Fruit fly (Drosophila melanogaster) whole organism, adult: Measurements from ENCODE around the gene Nckx30C.

Experiments
- CG11617 ChIP-seq: fragments of 200-800 bp; sonication (Bioruptor generic); optimal IDR thresholded peaks from 2 replicates; lab custom pipeline; 2017; ENCODE audit warnings: mild to moderate bottlenecking, missing biosample characterization, missing genetic modification reagents, missing genetic modification characterization
- CG14711 ChIP-seq: fragments of 200-800 bp; sonication (Bioruptor generic); optimal IDR thresholded peaks from 2 replicates; lab custom pipeline; 2018; ENCODE audit warnings: missing biosample characterization, mild to moderate bottlenecking, missing genetic modification characterization, moderate library complexity
- CG33017 ChIP-seq: fragments of 200-800 bp; sonication (Bioruptor generic); optimal IDR thresholded peaks from 2 replicates; lab custom pipeline; 2018; ENCODE audit warnings: missing biosample characterization, mild to moderate bottlenecking, missing genetic modification characterization, moderate library complexity
- CG7101 ChIP-seq: fragments of 200-800 bp; sonication (Bioruptor generic); optimal IDR thresholded peaks from 2 replicates; lab custom pipeline; 2018; ENCODE audit warnings: missing biosample characterization, mild to moderate bottlenecking, missing genetic modification characterization, moderate library complexity
- Clk ChIP-seq: fragments of 200-800 bp; sonication (Bioruptor generic); optimal IDR thresholded peaks from 2 replicates; lab custom pipeline; 2017; ENCODE audit warnings: missing biosample characterization, missing genetic modification characterization
- Crg-1 ChIP-seq: fragments of 200-800 bp; sonication (Bioruptor generic); optimal IDR thresholded peaks from 2 replicates; lab custom pipeline; 2016; ENCODE audit warnings: missing biosample characterization, missing genetic modification characterization
- Mnt ChIP-seq: fragments of 200-800 bp; sonication (Bioruptor generic); optimal IDR thresholded peaks from 2 replicates; lab custom pipeline; 2016; ENCODE audit warnings: missing biosample characterization, mild to moderate bottlenecking, missing genetic modification characterization
- cic ChIP-seq: fragments of 200-800 bp; sonication (Bioruptor generic); optimal IDR thresholded peaks from 2 replicates; lab custom pipeline; 2017; ENCODE audit warnings: missing biosample characterization, mild to moderate bottlenecking, missing genetic modification characterization, moderate library complexity
- cnc ChIP-seq, 2 experiments: fragments of >200 bp; optimal IDR thresholded peaks; 2 replicates each; lab custom pipeline; 2017
- kay ChIP-seq: fragments of 200-800 bp; sonication (Bioruptor generic); peaks from one replicate; lab custom pipeline; 2016; ENCODE audit warnings: missing biosample characterization, missing genetic modification characterization, borderline replicate concordance
- tj ChIP-seq: fragments of 200-800 bp; sonication (Bioruptor generic); optimal IDR thresholded peaks from 3 replicates; lab custom pipeline; 2017; ENCODE audit warnings: missing biosample characterization, mild to moderate bottlenecking, missing genetic modification characterization, moderate library complexity
- toe ChIP-seq: fragments of 200-800 bp; sonication (Bioruptor generic); optimal IDR thresholded peaks from 2 replicates; lab custom pipeline; 2016; ENCODE audit warnings: missing biosample characterization, missing genetic modification characterization

- TF ChIP-seq toe (GFP tag; lab: Kevin White, UChicago) (no peak), CG33017 (tag; lab: Kevin White, UChicago) (no peak), tj (GFP tag; lab: Kevin White, UChicago) (no peak), Clk (GFP tag; lab: Kevin White, UChicago) (no peak), CG11617 (no peak), cnc (optimal IDR thresholded peaks at IDR 0.05; lab: Kevin White, UChicago) (no peak), Mnt (GFP tag; lab: Kevin White, UChicago) (no peak), CG14711 (no peak), kay (GFP tag; lab: Kevin White, UChicago) (no peak), CG7101 (tag; lab: Kevin White, UChicago) (no peak), Crg-1 (GFP tag; lab: Kevin White, UChicago) (no peak), cic (GFP tag; lab: Kevin White, UChicago) (no peak)
Observed at dm6 chr2L:9707103-9707502, 39.2 kb downstream of the Nckx30C start.
